Fruit fly (Drosophila melanogaster): ENCODE measurements around the gene CG11585.
A peak's percentile ranks its signal among the peaks of the same experiment; 100 is the strongest.

CG11585 gene

dm6 chrX:14233843-14234337, 44.6 kb downstream of the CG11585 start, which contains the start of gene CG42271 (continued):
- TF ChIP-seq crp (GFP tag; optimal IDR thresholded peaks at IDR 0.05) (peak in 1 of 2 experiments; percentile 26), amos (GFP tag; IDR thresholded peaks at IDR 0.05; ENCODE audit: partially characterized antibody) (peak; percentile 89), CG13123 (GFP tag; optimal IDR thresholded peaks at IDR 0.05) (no peak), CG15011 (GFP tag; optimal IDR thresholded peaks at IDR 0.05) (no peak), CG10979 (tag; optimal IDR thresholded peaks at IDR 0.05) (peak; percentile 5), CG5953 (GFP tag; IDR thresholded peaks at IDR 0.05) (no peak), Meics (GFP tag; optimal IDR thresholded peaks at IDR 0.05) (no peak), tgo (GFP tag; IDR thresholded peaks at IDR 0.05) (peak; percentile 17; the same call in 1 of the 3 replicates), al (GFP tag; IDR thresholded peaks at IDR 0.05) (0 out of 2 replicates have a peak, but pooled peaks have one; percentile 30), inv (GFP tag; IDR thresholded peaks at IDR 0.05; ENCODE audit: partially characterized antibody) (peak; percentile 95), CG4707 (GFP tag; optimal IDR thresholded peaks at IDR 0.05) (no peak)

- TF ChIP-seq klu (GFP tag; IDR thresholded peaks at IDR 0.05) (no peak), ase (GFP tag; IDR thresholded peaks at IDR 0.05) (no peak), CG30431 (GFP tag; optimal IDR thresholded peaks at IDR 0.05) (no peak), Meics (GFP tag; optimal IDR thresholded peaks at IDR 0.05) (no peak), CG7745 (tag; optimal IDR thresholded peaks at IDR 0.05) (no peak), dmrt11E (tag; optimal IDR thresholded peaks at IDR 0.05) (no peak), shn (GFP tag; optimal IDR thresholded peaks at IDR 0.05) (no peak), CG31224 (GFP tag; IDR thresholded peaks at IDR 0.05) (no peak), CG10431 (GFP tag; optimal IDR thresholded peaks at IDR 0.05) (peak; percentile 49), gem (tag; optimal IDR thresholded peaks at IDR 0.05) (no peak), Lpt (GFP tag; optimal IDR thresholded peaks at IDR 0.05) (no peak), CG13775 (GFP tag; optimal IDR thresholded peaks at IDR 0.05) (no peak), sd (tag; optimal IDR thresholded peaks at IDR 0.05) (no peak), CG7928 (GFP tag; optimal IDR thresholded peaks at IDR 0.05) (no peak), Atf3 (GFP tag; optimal IDR thresholded peaks at IDR 0.05) (no peak), Neu2 (GFP tag; optimal IDR thresholded peaks at IDR 0.05; ENCODE audit: borderline replicate concordance) (no peak), HmgZ (tag; optimal IDR thresholded peaks at IDR 0.05) (no peak), CG14965 (GFP tag; optimal IDR thresholded peaks at IDR 0.05; ENCODE audit: borderline replicate concordance) (no peak), CG15011 (GFP tag; optimal IDR thresholded peaks at IDR 0.05) (no peak), ac (GFP tag; optimal IDR thresholded peaks at IDR 0.05) (peak; percentile 7), CTCF (GFP tag; optimal IDR thresholded peaks at IDR 0.05) (no peak), CG6254 (GFP tag; optimal IDR thresholded peaks at IDR 0.05) (no peak), CG4707 (GFP tag; optimal IDR thresholded peaks at IDR 0.05) (peak; percentile 20), CG13424 (tag; optimal IDR thresholded peaks at IDR 0.05) (no peak), CG12219 (GFP tag; optimal IDR thresholded peaks at IDR 0.05) (peak; percentile 25), NfI (GFP tag; optimal IDR thresholded peaks at IDR 0.05) (no peak), CG15073 (GFP tag; optimal IDR thresholded peaks at IDR 0.05) (no peak), CG2199 (GFP tag; IDR thresholded peaks at IDR 0.05) (no peak), CG1233 (GFP tag; optimal IDR thresholded peaks at IDR 0.05) (peak; percentile 12), tgo (GFP tag; IDR thresholded peaks at IDR 0.05) (no peak), insv (GFP tag; optimal IDR thresholded peaks at IDR 0.05) (no peak), CG9437 (GFP tag; optimal IDR thresholded peaks at IDR 0.05) (peak; percentile 30), cato (GFP tag; optimal IDR thresholded peaks at IDR 0.05; ENCODE audit: borderline replicate concordance) (no peak), CG3726 (GFP tag; IDR thresholded peaks at IDR 0.05) (no peak), CG34376 (GFP tag; optimal IDR thresholded peaks at IDR 0.05) (peak; percentile 11), YL-1 (GFP tag; optimal IDR thresholded peaks at IDR 0.05) (no peak), gcm (GFP tag; optimal IDR thresholded peaks at IDR 0.05) (peak; percentile 58), BtbVII (GFP tag; optimal IDR thresholded peaks at IDR 0.05) (no peak), CG10979 (tag; optimal IDR thresholded peaks at IDR 0.05) (no peak), CG2875 (GFP tag; optimal IDR thresholded peaks at IDR 0.05) (peak; percentile 14), Kr (GFP tag; optimal IDR thresholded peaks at IDR 0.05) (no peak), CG2116 (GFP tag; optimal IDR thresholded peaks at IDR 0.05) (peak; percentile 11)
Observed at dm6 chrX:14234468-14234867, 45.2 kb downstream of the CG11585 start.
